Worm (Caenorhabditis elegans) whole organism, L1 larva: ENCODE results near the gene C27A2.12.

Experiments
- C16A3.4 ChIP-seq: fragments of 150-350 bp; optimal IDR thresholded peaks from 2 replicates; lab custom pipeline; 2014; ENCODE audit warnings: missing biosample characterization, missing genetic modification characterization
- C34B4.2 ChIP-seq: sonication (generic microtip); optimal IDR thresholded peaks from 2 replicates; lab custom pipeline; 2017; ENCODE audit warnings: mild to moderate bottlenecking, missing genetic modification characterization, missing compliant biosample characterization
- aha-1 ChIP-seq: fragments of 150-350 bp; optimal IDR thresholded peaks from 2 replicates; lab custom pipeline; 2014; ENCODE audit warnings: missing biosample characterization, missing genetic modification characterization
- alr-1 ChIP-seq: fragments of 200-800 bp; sonication (Bioruptor generic); optimal IDR thresholded peaks from 2 replicates; lab custom pipeline; 2018; ENCODE audit warnings: borderline replicate concordance, mild to moderate bottlenecking, missing genetic modification characterization, missing compliant biosample characterization
- aly-2 ChIP-seq: fragments of 150-350 bp; optimal IDR thresholded peaks from 2 replicates; lab custom pipeline; 2014; ENCODE audit warnings: missing biosample characterization, missing genetic modification characterization
- ceh-63 ChIP-seq: fragments of 200-800 bp; sonication (Bioruptor generic); optimal IDR thresholded peaks from 2 replicates; lab custom pipeline; 2018; ENCODE audit warnings: mild to moderate bottlenecking, missing genetic modification characterization, missing compliant biosample characterization
- ceh-8 ChIP-seq: fragments of 200-800 bp; sonication (Bioruptor generic); optimal IDR thresholded peaks from 2 replicates; lab custom pipeline; 2018; ENCODE audit warnings: mild to moderate bottlenecking, missing genetic modification characterization, moderate library complexity, missing compliant biosample characterization
- ceh-82 ChIP-seq, 3 experiments: fragments of 150-350 bp in 1 of 3; sonication (generic microtip) in 2 of 3; optimal IDR thresholded peaks; 2 replicates each; lab custom pipeline; 2014 to 2017; ENCODE audit warnings: missing biosample characterization in 3 of 3, missing genetic modification characterization in 3 of 3
- ceh-88 ChIP-seq: fragments of 200-800 bp; sonication (Bioruptor generic); IDR thresholded peaks from 2 replicates; pipeline ENCODE4 v1.3.6; 2022; ENCODE audit warnings: missing genetic modification characterization, missing compliant biosample characterization
- ceh-90 ChIP-seq: sonication (generic microtip); optimal IDR thresholded peaks from 2 replicates; lab custom pipeline; 2016; ENCODE audit warnings: missing genetic modification characterization, missing compliant biosample characterization
- ces-1 ChIP-seq: fragments of 150-350 bp; optimal IDR thresholded peaks from 2 replicates; lab custom pipeline; 2014; ENCODE audit warnings: missing biosample characterization, missing genetic modification reagents, missing genetic modification characterization
- dpl-1 ChIP-seq, 3 experiments: fragments of 150-350 bp in 2 of 3; sonication (generic microtip) in 1 of 3; optimal IDR thresholded peaks; 2 replicates each; lab custom pipeline; 2014 to 2017; ENCODE audit warnings: missing biosample characterization in 3 of 3, missing genetic modification characterization in 3 of 3, missing genetic modification reagents in 3 of 3
- efl-3 ChIP-seq: fragments of 200-800 bp; sonication (Bioruptor generic); optimal IDR thresholded peaks from 2 replicates; lab custom pipeline; 2018; ENCODE audit warnings: mild to moderate bottlenecking, missing genetic modification characterization, missing compliant biosample characterization
- elt-2 ChIP-seq: sonication (generic microtip); optimal IDR thresholded peaks from 2 replicates; lab custom pipeline; 2016; ENCODE audit warnings: missing genetic modification characterization, mild to moderate bottlenecking, inconsistent platforms, missing compliant biosample characterization, missing genetic modification reagents
- elt-3 ChIP-seq, 6 experiments: fragments of 150-350 bp in 1 of 6; sonication (generic microtip); optimal IDR thresholded peaks; 2 replicates each; lab custom pipeline; 2017 to 2018; ENCODE audit warnings: missing biosample characterization in 6 of 6, missing genetic modification characterization in 6 of 6, inconsistent platforms in 1 of 6
- ets-5 ChIP-seq: fragments of 200-800 bp; sonication (Bioruptor generic); IDR thresholded peaks from 2 replicates; pipeline ENCODE4 v1.3.6; 2022; ENCODE audit warnings: missing genetic modification characterization, missing compliant biosample characterization
- fos-1 ChIP-seq: fragments of 150-350 bp; optimal IDR thresholded peaks from 2 replicates; lab custom pipeline; 2014; ENCODE audit warnings: missing biosample characterization, missing genetic modification characterization
- grh-1 ChIP-seq: fragments of 200-800 bp; sonication (Bioruptor generic); IDR thresholded peaks from 2 replicates; pipeline ENCODE4 v1.3.6; 2022; ENCODE audit warnings: missing genetic modification reagents, missing genetic modification characterization, missing compliant biosample characterization
- hlh-17 ChIP-seq: fragments of 200-800 bp; sonication (Bioruptor generic); optimal IDR thresholded peaks from 2 replicates; lab custom pipeline; 2018; ENCODE audit warnings: missing genetic modification characterization, mild to moderate bottlenecking, missing compliant biosample characterization, moderate library complexity, borderline replicate concordance
- hlh-4 ChIP-seq: sonication (generic microtip); optimal IDR thresholded peaks from 2 replicates; lab custom pipeline; 2016; ENCODE audit warnings: mild to moderate bottlenecking, missing genetic modification characterization, missing compliant biosample characterization
- irx-1 ChIP-seq: sonication (generic microtip); optimal IDR thresholded peaks from 2 replicates; lab custom pipeline; 2016; ENCODE audit warnings: missing genetic modification characterization, missing compliant biosample characterization
- lin-13 ChIP-seq: fragments of 150-350 bp; optimal IDR thresholded peaks from 2 replicates; lab custom pipeline; 2014; ENCODE audit warnings: missing biosample characterization, missing genetic modification reagents, missing genetic modification characterization
- lin-14 ChIP-seq: fragments of 200-800 bp; sonication (Bioruptor generic); optimal IDR thresholded peaks from 2 replicates; lab custom pipeline; 2018; ENCODE audit warnings: mild to moderate bottlenecking, missing genetic modification characterization, moderate library complexity, missing compliant biosample characterization
- lin-35 ChIP-seq, 2 experiments: fragments of 150-350 bp; optimal IDR thresholded peaks; 2 replicates each; lab custom pipeline; 2014; ENCODE audit warnings: missing biosample characterization in 2 of 2, missing genetic modification characterization in 2 of 2, missing genetic modification reagents in 2 of 2
- lir-3 ChIP-seq: sonication (generic microtip); optimal IDR thresholded peaks from 2 replicates; lab custom pipeline; 2016; ENCODE audit warnings: mild to moderate bottlenecking, missing genetic modification characterization, moderate library complexity, missing compliant biosample characterization; ENCODE audit not compliant: poor library complexity
- lsy-2 ChIP-seq, 2 experiments: fragments of 150-350 bp; optimal IDR thresholded peaks; 2 replicates each; lab custom pipeline; 2014; ENCODE audit warnings: missing biosample characterization in 2 of 2, missing genetic modification characterization in 2 of 2
- nhr-12 ChIP-seq: sonication (generic microtip); optimal IDR thresholded peaks from 2 replicates; lab custom pipeline; 2017; ENCODE audit warnings: missing biosample characterization, missing genetic modification characterization
- nhr-20 ChIP-seq: sonication (generic microtip); optimal IDR thresholded peaks from 2 replicates; lab custom pipeline; 2016; ENCODE audit warnings: mild to moderate bottlenecking, missing genetic modification characterization, missing compliant biosample characterization
- nhr-237 ChIP-seq: fragments of 150-350 bp; optimal IDR thresholded peaks from 2 replicates; lab custom pipeline; 2014; ENCODE audit warnings: missing biosample characterization, missing genetic modification characterization
- nhr-28 ChIP-seq: fragments of 150-350 bp; optimal IDR thresholded peaks from 2 replicates; lab custom pipeline; 2014; ENCODE audit warnings: missing biosample characterization, missing genetic modification characterization
- nhr-47 ChIP-seq: sonication (generic microtip); optimal IDR thresholded peaks from 2 replicates; lab custom pipeline; 2016; ENCODE audit warnings: mild to moderate bottlenecking, missing genetic modification characterization, moderate library complexity, missing compliant biosample characterization
- nhr-77 ChIP-seq: fragments of 150-350 bp; optimal IDR thresholded peaks from 2 replicates; lab custom pipeline; 2014; ENCODE audit warnings: missing biosample characterization, missing genetic modification characterization
- nhr-85 ChIP-seq: sonication (generic microtip); peaks from one replicate; lab custom pipeline; 2016; ENCODE audit warnings: missing genetic modification characterization, inconsistent platforms, missing compliant biosample characterization
- nhr-90 ChIP-seq: sonication (generic microtip); optimal IDR thresholded peaks from 2 replicates; lab custom pipeline; 2016; ENCODE audit warnings: mild to moderate bottlenecking, missing genetic modification characterization, missing compliant biosample characterization; ENCODE audit not compliant: poor library complexity
- pax-3 ChIP-seq: fragments of 200-800 bp; sonication (Bioruptor generic); optimal IDR thresholded peaks from 2 replicates; lab custom pipeline; 2018; ENCODE audit warnings: mild to moderate bottlenecking, missing genetic modification characterization, moderate library complexity, missing compliant biosample characterization
- rnt-1 ChIP-seq: sonication (generic microtip); optimal IDR thresholded peaks from 2 replicates; lab custom pipeline; 2016; ENCODE audit warnings: mild to moderate bottlenecking, missing genetic modification characterization, moderate library complexity, missing compliant biosample characterization
- skn-1 ChIP-seq: fragments of 150-350 bp; optimal IDR thresholded peaks from 2 replicates; lab custom pipeline; 2014; ENCODE audit warnings: missing biosample characterization, missing genetic modification characterization
- snpc-4 ChIP-seq: fragments of 150-350 bp; optimal IDR thresholded peaks from 2 replicates; lab custom pipeline; 2014; ENCODE audit warnings: missing biosample characterization, missing genetic modification characterization
- snu-23 ChIP-seq: sonication (generic microtip); optimal IDR thresholded peaks from 2 replicates; lab custom pipeline; 2016; ENCODE audit warnings: missing genetic modification characterization, missing compliant biosample characterization
- sox-4 ChIP-seq: sonication (generic microtip); optimal IDR thresholded peaks from 2 replicates; lab custom pipeline; 2016; ENCODE audit warnings: missing genetic modification characterization, missing compliant biosample characterization
- sptf-1 ChIP-seq: fragments of 150-350 bp; optimal IDR thresholded peaks from 2 replicates; lab custom pipeline; 2014; ENCODE audit warnings: missing biosample characterization, missing genetic modification characterization
- swsn-7 ChIP-seq: sonication (generic microtip); optimal IDR thresholded peaks from 2 replicates; lab custom pipeline; 2016; ENCODE audit warnings: missing genetic modification characterization, missing compliant biosample characterization
- tbx-2 ChIP-seq: sonication (generic microtip); optimal IDR thresholded peaks from 2 replicates; lab custom pipeline; 2016; ENCODE audit warnings: missing genetic modification characterization, missing compliant biosample characterization
- tlp-1 ChIP-seq: fragments of 150-350 bp; optimal IDR thresholded peaks from 2 replicates; lab custom pipeline; 2014; ENCODE audit warnings: missing biosample characterization, missing genetic modification characterization
- unc-30 ChIP-seq: sonication (generic microtip); optimal IDR thresholded peaks from 2 replicates; lab custom pipeline; 2017; ENCODE audit warnings: missing biosample characterization, missing genetic modification characterization
- unc-62 ChIP-seq: fragments of 150-350 bp; optimal IDR thresholded peaks from 2 replicates; lab custom pipeline; 2014; ENCODE audit warnings: missing biosample characterization, missing genetic modification reagents, missing genetic modification characterization
- unc-98 ChIP-seq: fragments of 200-800 bp; sonication (Bioruptor generic); IDR thresholded peaks from 2 replicates; pipeline ENCODE4 v1.3.6; 2022; ENCODE audit warnings: missing genetic modification characterization, missing compliant biosample characterization
- ztf-11 ChIP-seq, 2 experiments: sonication (generic microtip); optimal IDR thresholded peaks; 2 replicates each; lab custom pipeline; 2016 to 2017; ENCODE audit warnings: missing genetic modification characterization in 2 of 2, missing biosample characterization in 1 of 2, missing compliant biosample characterization in 1 of 2

C27A2.12 gene

DNA sequence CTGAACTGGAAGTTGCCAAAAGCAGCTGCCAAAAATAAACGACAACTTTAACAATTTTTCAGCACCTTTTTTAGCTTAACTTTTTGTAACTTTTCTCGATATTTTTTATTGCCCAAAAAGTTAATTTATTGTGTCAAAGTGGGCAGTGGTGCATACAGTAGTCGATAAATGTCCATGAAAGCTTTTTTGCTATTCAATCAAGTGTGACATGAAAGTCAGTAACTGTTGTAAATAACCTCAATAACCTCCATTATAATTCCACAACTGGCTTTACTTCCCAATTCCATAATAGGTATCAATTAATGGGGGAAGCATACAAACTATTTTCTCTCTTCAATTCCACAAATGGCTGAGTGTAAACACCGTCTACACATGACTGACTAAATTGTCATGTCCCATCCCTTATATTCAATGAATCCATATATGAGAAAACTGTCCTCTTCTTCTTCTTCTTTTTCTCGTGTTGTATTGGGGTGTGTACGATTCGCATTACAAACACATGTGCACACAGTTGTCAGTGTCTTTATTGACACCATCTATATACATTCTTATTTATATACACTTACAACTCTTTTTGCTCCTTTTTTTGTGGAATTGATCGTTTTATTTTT, 9.6 kb downstream of the C27A2.12 start (continued):
- TF ChIP-seq ceh-88 (GFP tag; lab: Robert Waterston, UW) = no peak
- no peak for TF ChIP-seq hlh-4
- no peak for TF ChIP-seq nhr-237 (tag; lab: Kevin White, UChicago)
- peak in 1 of 2 experiments; percentile 49 for TF ChIP-seq lin-35 (GFP tag; optimal IDR thresholded peaks at IDR 0.05; lab: Kevin White, UChicago)
- TF ChIP-seq lin-13 (GFP tag; lab: Kevin White, UChicago) = no peak
- TF ChIP-seq lsy-2 (tag; optimal IDR thresholded peaks at IDR 0.05; lab: Kevin White, UChicago) = no peak
- no peak for TF ChIP-seq nhr-28
- TF ChIP-seq skn-1 (tag; lab: Kevin White, UChicago) = no peak
- peak; percentile 5 for TF ChIP-seq lir-3 (tag; lab: Kevin White, UChicago)
- no peak for TF ChIP-seq grh-1 (GFP tag; lab: Robert Waterston, UW)

DNA sequence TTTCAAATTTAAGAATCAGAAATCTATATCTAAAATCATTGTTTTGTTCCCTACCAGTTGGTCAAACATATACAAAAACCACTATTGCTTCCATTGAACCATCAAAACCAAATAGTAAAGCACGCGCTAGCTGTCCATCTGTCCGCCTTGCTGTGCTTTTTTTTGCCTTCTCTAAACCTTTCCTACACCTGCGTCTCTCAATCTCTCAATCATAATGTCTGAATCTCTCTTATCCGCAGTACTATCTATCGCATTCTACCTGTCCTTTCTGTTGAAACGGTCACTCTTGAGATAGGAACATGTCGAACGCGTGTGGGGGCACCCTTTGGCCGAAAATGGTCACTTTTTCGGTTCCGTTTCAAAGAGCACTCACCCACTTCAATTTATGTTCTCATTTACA, 10.7 kb downstream of the C27A2.12 start:
- TF ChIP-seq irx-1 = no peak
- peak; percentile 15 for TF ChIP-seq skn-1 (tag; lab: Kevin White, UChicago)
- peak; percentile 12 to 14 for TF ChIP-seq lin-35 (GFP tag; optimal IDR thresholded peaks at IDR 0.05; lab: Kevin White, UChicago)
- no peak for TF ChIP-seq swsn-7 (tag; lab: Kevin White, UChicago)
- TF ChIP-seq nhr-90 = no peak
- TF ChIP-seq nhr-20 (tag; lab: Kevin White, UChicago) = no peak
- no peak for TF ChIP-seq ceh-88 (GFP tag; lab: Robert Waterston, UW)
- TF ChIP-seq ceh-63 (GFP tag; lab: Kevin White, UChicago) = no peak
- no peak for TF ChIP-seq aly-2 (tag; lab: Kevin White, UChicago)
- no peak for TF ChIP-seq ztf-11 (tag; optimal IDR thresholded peaks at IDR 0.05; lab: Kevin White, UChicago)
- TF ChIP-seq alr-1 (tag; lab: Kevin White, UChicago) = no peak
- TF ChIP-seq nhr-12 (tag; lab: Kevin White, UChicago) = no peak
- no peak for TF ChIP-seq C34B4.2
- TF ChIP-seq lin-14 (GFP tag; lab: Kevin White, UChicago) = peak; percentile 59
- TF ChIP-seq ets-5 (GFP tag; lab: Robert Waterston, UW) = no peak
- TF ChIP-seq fos-1 (tag; lab: Kevin White, UChicago) = no peak
- no peak for TF ChIP-seq efl-3 (GFP tag; lab: Kevin White, UChicago)
- TF ChIP-seq ces-1 (GFP tag; lab: Kevin White, UChicago) = no peak
- peak; percentile 38 for TF ChIP-seq rnt-1 (tag; lab: Kevin White, UChicago)
- TF ChIP-seq nhr-28 = no peak
- no peak for TF ChIP-seq elt-2 (tag; lab: Kevin White, UChicago)
- no peak for TF ChIP-seq hlh-17 (GFP tag; lab: Kevin White, UChicago)
- no peak for TF ChIP-seq sox-4 (tag; lab: Kevin White, UChicago)
- peak in 1 of 2 experiments; percentile 29 for TF ChIP-seq lsy-2 (tag; optimal IDR thresholded peaks at IDR 0.05; lab: Kevin White, UChicago)
- TF ChIP-seq ceh-90 (tag; lab: Kevin White, UChicago) = no peak
- peak; percentile 37 for TF ChIP-seq snu-23 (GFP tag; lab: Kevin White, UChicago)
- TF ChIP-seq nhr-85 (tag; lab: Kevin White, UChicago) = peak; percentile 57
- TF ChIP-seq aha-1 (tag; lab: Kevin White, UChicago) = no peak
- TF ChIP-seq nhr-47 = no peak
- no peak for TF ChIP-seq tlp-1 (tag; lab: Kevin White, UChicago)
- TF ChIP-seq unc-62 (GFP tag; lab: Kevin White, UChicago) = no peak
- TF ChIP-seq dpl-1 (GFP tag; optimal IDR thresholded peaks at IDR 0.05; lab: Kevin White, UChicago) = no peak
- no peak for TF ChIP-seq lir-3 (tag; lab: Kevin White, UChicago)
- no peak for TF ChIP-seq nhr-77 (tag; lab: Kevin White, UChicago)
- TF ChIP-seq elt-3 (tag; optimal IDR thresholded peaks at IDR 0.05; lab: Kevin White, UChicago) = no peak
- no peak for TF ChIP-seq ceh-82 (tag; optimal IDR thresholded peaks at IDR 0.05; lab: Kevin White, UChicago)
- no peak for TF ChIP-seq nhr-237 (tag; lab: Kevin White, UChicago)
- TF ChIP-seq tbx-2 (tag; lab: Kevin White, UChicago) = no peak
- TF ChIP-seq C16A3.4 (tag; lab: Kevin White, UChicago) = no peak
- TF ChIP-seq unc-30 = no peak
- no peak for TF ChIP-seq unc-98 (GFP tag; lab: Robert Waterston, UW)
- TF ChIP-seq pax-3 = no peak
- TF ChIP-seq ceh-8 (GFP tag; lab: Kevin White, UChicago) = no peak
- no peak for TF ChIP-seq snpc-4 (tag; lab: Kevin White, UChicago)
- TF ChIP-seq hlh-4 = no peak
- TF ChIP-seq sptf-1 (tag; lab: Kevin White, UChicago) = no peak
- TF ChIP-seq lin-13 (GFP tag; lab: Kevin White, UChicago) = no peak
